Fruit fly (Drosophila melanogaster) whole organism, embryonic: ENCODE results near the gene Pi3K68D.

ENCODE experiments used
- Atf-2 ChIP-seq: fragments of 200-800 bp; sonication (Bioruptor generic); optimal IDR thresholded peaks from 2 replicates; lab custom pipeline; 2016; ENCODE audit warnings: missing biosample characterization, missing genetic modification characterization
- B-H1 ChIP-seq: fragments of 200-800 bp; sonication (Bioruptor generic); IDR thresholded peaks from 3 replicates; pipeline ENCODE4 v1.3.6; 2022; ENCODE audit warnings: missing biosample characterization, missing genetic modification characterization
- Bteb2 ChIP-seq: fragments of 200-800 bp; sonication (Bioruptor generic); optimal IDR thresholded peaks from 2 replicates; lab custom pipeline; 2016; ENCODE audit warnings: missing biosample characterization, missing genetic modification characterization
- CG11456 ChIP-seq: fragments of 200-800 bp; sonication (Bioruptor generic); IDR thresholded peaks from 3 replicates; pipeline ENCODE4 v1.3.6; 2022; ENCODE audit warnings: missing biosample characterization, missing genetic modification characterization
- CG13624 ChIP-seq: fragments of 200-800 bp; sonication (Bioruptor generic); optimal IDR thresholded peaks from 2 replicates; lab custom pipeline; 2016; ENCODE audit warnings: missing biosample characterization, missing genetic modification characterization
- CG15073 ChIP-seq: fragments of 200-800 bp; sonication (Bioruptor generic); optimal IDR thresholded peaks from 2 replicates; lab custom pipeline; 2016; ENCODE audit warnings: missing biosample characterization, missing genetic modification characterization
- CG16815 ChIP-seq: fragments of 200-800 bp; sonication (Bioruptor generic); optimal IDR thresholded peaks from 3 replicates; lab custom pipeline; 2017; ENCODE audit warnings: missing biosample characterization, mild to moderate bottlenecking, missing genetic modification characterization
- CG17328 ChIP-seq: fragments of 200-800 bp; sonication (Bioruptor generic); IDR thresholded peaks from 2 replicates; pipeline ENCODE4 v1.3.6; 2022; ENCODE audit warnings: missing biosample characterization, missing genetic modification characterization
- CG17912 ChIP-seq: fragments of 200-800 bp; sonication (Bioruptor generic); optimal IDR thresholded peaks from 2 replicates; lab custom pipeline; 2018; ENCODE audit warnings: missing biosample characterization, mild to moderate bottlenecking, missing genetic modification characterization
- CG18262 ChIP-seq: fragments of 200-800 bp; optimal IDR thresholded peaks from 3 replicates; lab custom pipeline; 2019; ENCODE audit warnings: missing biosample characterization, mild to moderate bottlenecking, missing genetic modification characterization, moderate library complexity
- CG18476 ChIP-seq: fragments of 200-800 bp; sonication (Bioruptor generic); optimal IDR thresholded peaks from 2 replicates; lab custom pipeline; 2016; ENCODE audit warnings: missing biosample characterization, mild to moderate bottlenecking, missing genetic modification characterization
- CG18764 ChIP-seq: fragments of 200-800 bp; sonication (Bioruptor generic); optimal IDR thresholded peaks from 3 replicates; lab custom pipeline; 2016; ENCODE audit warnings: missing biosample characterization, missing genetic modification characterization
- CG2129 ChIP-seq: fragments of 200-800 bp; sonication (Bioruptor generic); IDR thresholded peaks from 2 replicates; pipeline ENCODE4 v1.3.6; 2022; ENCODE audit warnings: missing biosample characterization, missing genetic modification characterization; ENCODE audit not compliant: partially characterized antibody
- CG2889 ChIP-seq: fragments of 200-800 bp; sonication (Bioruptor generic); IDR thresholded peaks from 3 replicates; pipeline ENCODE4 v1.3.6; 2022; ENCODE audit warnings: missing biosample characterization, missing genetic modification characterization
- CG31365 ChIP-seq: fragments of 200-800 bp; sonication (Bioruptor generic); optimal IDR thresholded peaks from 2 replicates; lab custom pipeline; 2018; ENCODE audit warnings: missing biosample characterization, mild to moderate bottlenecking, missing genetic modification characterization
- CG4707 ChIP-seq: fragments of 200-800 bp; sonication (Bioruptor generic); optimal IDR thresholded peaks from 2 replicates; lab custom pipeline; 2018; ENCODE audit warnings: missing biosample characterization, mild to moderate bottlenecking, missing genetic modification characterization, moderate library complexity
- CG4820 ChIP-seq: fragments of 200-800 bp; sonication (Bioruptor generic); optimal IDR thresholded peaks from 3 replicates; lab custom pipeline; 2016; ENCODE audit warnings: missing biosample characterization, missing genetic modification characterization
- CG6272 ChIP-seq: fragments of 200-800 bp; sonication (Bioruptor generic); IDR thresholded peaks from 2 replicates; pipeline ENCODE4 v1.3.6; 2022; ENCODE audit warnings: missing biosample characterization, missing genetic modification characterization
- CG6813 ChIP-seq: fragments of 200-800 bp; sonication (Bioruptor generic); optimal IDR thresholded peaks from 2 replicates; lab custom pipeline; 2017; ENCODE audit warnings: missing biosample characterization, missing genetic modification characterization, mild to moderate bottlenecking, moderate library complexity, missing genetic modification reagents
- CG7372 ChIP-seq: fragments of 200-800 bp; sonication (Bioruptor generic); IDR thresholded peaks from 2 replicates; pipeline ENCODE4 v1.3.6; 2022; ENCODE audit warnings: missing biosample characterization, missing genetic modification characterization
- CG8765 ChIP-seq: fragments of 200-800 bp; sonication (Bioruptor generic); IDR thresholded peaks from 2 replicates; pipeline ENCODE4 v1.3.6; 2022; ENCODE audit warnings: missing biosample characterization, missing genetic modification characterization
- CG9609 ChIP-seq: fragments of 200-800 bp; sonication (Bioruptor generic); optimal IDR thresholded peaks from 3 replicates; lab custom pipeline; 2016; ENCODE audit warnings: missing biosample characterization, missing genetic modification characterization
- CG9817 ChIP-seq: fragments of 200-800 bp; sonication (Bioruptor generic); optimal IDR thresholded peaks from 2 replicates; lab custom pipeline; 2018; ENCODE audit warnings: missing biosample characterization, mild to moderate bottlenecking, missing genetic modification characterization, moderate library complexity
- CG9932 ChIP-seq: fragments of 200-800 bp; sonication (Bioruptor generic); IDR thresholded peaks from 2 replicates; pipeline ENCODE4 v1.3.6; 2022; ENCODE audit warnings: missing biosample characterization, missing genetic modification characterization
- Camta ChIP-seq: fragments of 200-800 bp; sonication (Bioruptor generic); optimal IDR thresholded peaks from 2 replicates; lab custom pipeline; 2016; ENCODE audit warnings: missing biosample characterization, missing genetic modification characterization
- Chrac-16 ChIP-seq: fragments of 200-800 bp; sonication (Bioruptor generic); optimal IDR thresholded peaks from 3 replicates; lab custom pipeline; 2016; ENCODE audit warnings: missing biosample characterization, missing genetic modification characterization
- D19B ChIP-seq: fragments of 200-800 bp; sonication (Bioruptor generic); optimal IDR thresholded peaks from 2 replicates; lab custom pipeline; 2017; ENCODE audit warnings: missing biosample characterization, mild to moderate bottlenecking, missing genetic modification characterization
- H15 ChIP-seq: fragments of 200-800 bp; sonication (Bioruptor generic); IDR thresholded peaks from 3 replicates; pipeline ENCODE4 v1.3.6; 2022; ENCODE audit warnings: missing biosample characterization, missing genetic modification characterization
- Hr3 ChIP-seq: fragments of 200-800 bp; sonication (Bioruptor generic); optimal IDR thresholded peaks from 3 replicates; lab custom pipeline; 2016; ENCODE audit warnings: missing biosample characterization, missing genetic modification characterization
- MTF-1 ChIP-seq: fragments of 200-800 bp; sonication (Bioruptor generic); optimal IDR thresholded peaks from 2 replicates; lab custom pipeline; 2018; ENCODE audit warnings: missing biosample characterization, mild to moderate bottlenecking, missing genetic modification characterization, borderline replicate concordance
- Nf-YB ChIP-seq: fragments of 200-800 bp; sonication (Bioruptor generic); optimal IDR thresholded peaks from 3 replicates; lab custom pipeline; 2019; ENCODE audit warnings: missing biosample characterization, mild to moderate bottlenecking, missing genetic modification characterization, moderate library complexity
- Poxn ChIP-seq: fragments of 200-800 bp; sonication (Bioruptor generic); IDR thresholded peaks from 2 replicates; pipeline ENCODE4 v1.3.6; 2022; ENCODE audit warnings: missing biosample characterization, missing genetic modification characterization
- YL-1 ChIP-seq: fragments of 200-800 bp; sonication (Bioruptor generic); optimal IDR thresholded peaks from 3 replicates; lab custom pipeline; 2017; ENCODE audit warnings: missing biosample characterization, mild to moderate bottlenecking, missing genetic modification characterization
- br ChIP-seq: fragments of >200 bp; optimal IDR thresholded peaks from 2 replicates; lab custom pipeline; 2017
- bsh ChIP-seq, 2 experiments: fragments of 200-800 bp; sonication (Bioruptor generic); optimal IDR thresholded peaks; 2 replicates each; lab custom pipeline; 2017 to 2018; ENCODE audit warnings: mild to moderate bottlenecking in 2 of 2, missing biosample characterization in 2 of 2, missing genetic modification characterization in 2 of 2, moderate library complexity in 1 of 2
- cas ChIP-seq: fragments of 200-800 bp; sonication (Bioruptor generic); IDR thresholded peaks from 2 replicates; pipeline ENCODE4 v1.3.6; 2022; ENCODE audit warnings: missing biosample characterization, missing genetic modification characterization
- caup ChIP-seq: fragments of 200-800 bp; sonication (Bioruptor generic); optimal IDR thresholded peaks from 3 replicates; lab custom pipeline; 2017; ENCODE audit warnings: missing biosample characterization, mild to moderate bottlenecking, missing genetic modification characterization, moderate library complexity; ENCODE audit not compliant: severe bottlenecking
- cwo ChIP-seq: fragments of 200-800 bp; sonication (Bioruptor generic); optimal IDR thresholded peaks from 3 replicates; lab custom pipeline; 2017; ENCODE audit warnings: missing biosample characterization, missing genetic modification characterization, mild to moderate bottlenecking, moderate library complexity, missing genetic modification reagents
- fru ChIP-seq: fragments of >200 bp; optimal IDR thresholded peaks from 2 replicates; lab custom pipeline; 2017
- kay ChIP-seq: fragments of 200-800 bp; sonication (Bioruptor generic); optimal IDR thresholded peaks from 2 replicates; lab custom pipeline; 2016; ENCODE audit warnings: missing biosample characterization, missing genetic modification characterization
- mam ChIP-seq: fragments of 200-800 bp; sonication (Bioruptor generic); optimal IDR thresholded peaks from 3 replicates; lab custom pipeline; 2016; ENCODE audit warnings: missing biosample characterization, missing genetic modification characterization
- nerfin-2 ChIP-seq: fragments of 200-800 bp; sonication (Bioruptor generic); IDR thresholded peaks from 2 replicates; pipeline ENCODE4 v1.3.6; 2022; ENCODE audit warnings: missing biosample characterization, missing genetic modification characterization; ENCODE audit not compliant: partially characterized antibody
- nmo ChIP-seq: fragments of 200-800 bp; sonication (Bioruptor generic); optimal IDR thresholded peaks from 2 replicates; lab custom pipeline; 2018; ENCODE audit warnings: missing biosample characterization, mild to moderate bottlenecking, missing genetic modification characterization, moderate library complexity
- prd ChIP-seq, 3 experiments: fragments of >200 bp in 2 of 3; fragments of 200-800 bp in 1 of 3; sonication (Bioruptor generic) in 1 of 3; optimal IDR thresholded peaks in 2 of 3; IDR thresholded peaks in 1 of 3; 2 replicates in 2 of 3; 3 replicates in 1 of 3; pipeline versions ENCODE4 v1.3.6 to Lab custom; 2017 to 2022; ENCODE audit warnings: missing biosample characterization in 1 of 3, missing genetic modification characterization in 1 of 3
- row ChIP-seq: fragments of 200-800 bp; sonication (Bioruptor generic); IDR thresholded peaks from 3 replicates; pipeline ENCODE4 v1.3.6; 2022; ENCODE audit warnings: missing biosample characterization, missing genetic modification characterization
- sens ChIP-seq: fragments of 200-800 bp; sonication (Bioruptor generic); peaks from one replicate; lab custom pipeline; 2016; ENCODE audit warnings: missing biosample characterization, missing genetic modification characterization
- sisA ChIP-seq: fragments of 200-800 bp; sonication (Bioruptor generic); IDR thresholded peaks from 2 replicates; pipeline ENCODE4 v1.3.6; 2022; ENCODE audit warnings: missing biosample characterization, missing genetic modification characterization
- slbo ChIP-seq: fragments of 200-800 bp; sonication (Bioruptor generic); IDR thresholded peaks from 2 replicates; pipeline ENCODE4 v1.3.6; 2022; ENCODE audit warnings: missing biosample characterization, missing genetic modification characterization
- unc-4 ChIP-seq: fragments of 200-800 bp; sonication (Bioruptor generic); IDR thresholded peaks from 2 replicates; pipeline ENCODE4 v1.3.6; 2022; ENCODE audit warnings: missing biosample characterization, missing genetic modification characterization; ENCODE audit not compliant: partially characterized antibody
- wdn ChIP-seq: fragments of 200-800 bp; sonication (Bioruptor generic); IDR thresholded peaks from 2 replicates; pipeline ENCODE4 v1.3.6; 2022; ENCODE audit warnings: missing biosample characterization, missing genetic modification characterization
- zen ChIP-seq: fragments of 200-800 bp; sonication (Bioruptor generic); optimal IDR thresholded peaks from 3 replicates; lab custom pipeline; 2018; ENCODE audit warnings: missing biosample characterization, mild to moderate bottlenecking, missing genetic modification characterization, moderate library complexity

Pi3K68D gene

dm6 chr3L:11785291-11785690 lies 4.5 kb downstream of the Pi3K68D start (continued):
- TF ChIP-seq CG18764 (GFP tag; lab: Kevin White, UChicago): no peak
- peak; percentile 58 for TF ChIP-seq CG9817
- peak; percentile 18 for TF ChIP-seq caup (GFP tag; lab: Kevin White, UChicago)
- peak; percentile 34; the same call in 1 of the 2 replicates for TF ChIP-seq sisA
- peak; percentile 17 for TF ChIP-seq YL-1 (GFP tag; lab: Kevin White, UChicago)
- TF ChIP-seq CG2889: 0 out of 3 replicates have a peak, but pooled peaks have one; percentile 7
- no peak for TF ChIP-seq CG15073 (GFP tag; lab: Kevin White, UChicago)
- TF ChIP-seq nerfin-2 (GFP tag; lab: Robert Waterston, UW): no peak
- peak; percentile 31; the same call in 2 of the 3 replicates for TF ChIP-seq B-H1
- no peak for TF ChIP-seq D19B (GFP tag; lab: Kevin White, UChicago)
- 0 out of 2 replicates have a peak, but pooled peaks have one; percentile 46 for TF ChIP-seq cas (GFP tag; lab: Robert Waterston, UW)
- peak; percentile 65 for TF ChIP-seq slbo (GFP tag; lab: Robert Waterston, UW)
- peak; percentile 13 for TF ChIP-seq Chrac-16 (GFP tag; lab: Kevin White, UChicago)
- peak; percentile 50; the same call in 1 of the 2 replicates for TF ChIP-seq wdn (GFP tag; lab: Robert Waterston, UW)
- peak; percentile 75 for TF ChIP-seq CG9932 (GFP tag; lab: Robert Waterston, UW)
- no peak for TF ChIP-seq CG31365 (tag; lab: Kevin White, UChicago)
- TF ChIP-seq mam: peak; percentile 47
- TF ChIP-seq CG6813 (GFP tag; lab: Kevin White, UChicago): no peak
- no peak for TF ChIP-seq CG4707
- TF ChIP-seq CG17328 (GFP tag; lab: Robert Waterston, UW): peak; percentile 37; the same call in 1 of the 2 replicates
- TF ChIP-seq Nf-YB: no peak
- TF ChIP-seq CG11456: peak; percentile 49; the same call in 2 of the 3 replicates
- peak; percentile 60 for TF ChIP-seq sens
- peak; percentile 24 for TF ChIP-seq nmo (GFP tag; lab: Kevin White, UChicago)
- TF ChIP-seq CG6272: no peak
- peak; percentile 10 for TF ChIP-seq CG18476 (GFP tag; lab: Kevin White, UChicago)
- no peak for TF ChIP-seq Atf-2 (GFP tag; lab: Kevin White, UChicago)
- TF ChIP-seq CG13624 (GFP tag; lab: Kevin White, UChicago): peak; percentile 35
- TF ChIP-seq MTF-1 (GFP tag; lab: Kevin White, UChicago): no peak
- peak in 1 of 2 experiments; percentile 34 for TF ChIP-seq bsh (GFP tag; optimal IDR thresholded peaks at IDR 0.05; lab: Kevin White, UChicago)
- TF ChIP-seq CG2129 (GFP tag; lab: Robert Waterston, UW): no peak
- no peak for TF ChIP-seq CG18262 (tag; lab: Kevin White, UChicago)
- no peak for TF ChIP-seq zen
- peak; percentile 15 for TF ChIP-seq Bteb2 (GFP tag; lab: Kevin White, UChicago)
- no peak for TF ChIP-seq CG8765
- TF ChIP-seq Poxn (GFP tag; lab: Robert Waterston, UW): no peak
- TF ChIP-seq CG7372: no peak
- peak; percentile 51; the same call in 2 of the 3 replicates for TF ChIP-seq H15 (GFP tag; lab: Robert Waterston, UW)
- TF ChIP-seq br (lab: Kevin White, UChicago): no peak
- no peak for TF ChIP-seq CG9609
- TF ChIP-seq CG4820 (GFP tag; lab: Kevin White, UChicago): peak; percentile 5
- no peak for TF ChIP-seq CG17912 (GFP tag; lab: Kevin White, UChicago)
- TF ChIP-seq Hr3 (GFP tag; lab: Kevin White, UChicago): peak; percentile 29
- TF ChIP-seq CG16815: no peak
- TF ChIP-seq prd (optimal IDR thresholded peaks at IDR 0.05; lab: Kevin White, UChicago): no peak
- peak; percentile 54; the same call in 2 of the 3 replicates for TF ChIP-seq prd (GFP tag; IDR thresholded peaks at IDR 0.05; lab: Robert Waterston, UW)
- TF ChIP-seq cwo (GFP tag; lab: Kevin White, UChicago): peak; percentile 43
- peak; percentile 19 for TF ChIP-seq Camta
- no peak for TF ChIP-seq unc-4
- TF ChIP-seq row (GFP tag; lab: Robert Waterston, UW): peak; percentile 76
- no peak for TF ChIP-seq fru (lab: Kevin White, UChicago)
- no peak for TF ChIP-seq kay (GFP tag; lab: Kevin White, UChicago)
